Worm (Caenorhabditis elegans) whole organism, young adult: Measurements from ENCODE around the gene T28F12.1.
A peak's percentile ranks its signal among the peaks of the same experiment; 100 is the strongest.

ENCODE experiments used
- B0019.2 ChIP-seq: fragments of 200-800 bp; sonication (Bioruptor generic); conservative IDR thresholded peaks from 2 replicates; pipeline ENCODE4 v1.3.6; 2022; ENCODE audit warnings: missing genetic modification reagents, missing genetic modification characterization, missing compliant biosample characterization
- B0261.1 ChIP-seq: sonication (generic microtip); optimal IDR thresholded peaks from 2 replicates; lab custom pipeline; 2016; ENCODE audit warnings: mild to moderate bottlenecking, missing genetic modification characterization, moderate library complexity, missing compliant biosample characterization
- B0336.3 ChIP-seq: fragments of 200-800 bp; sonication (Bioruptor generic); IDR thresholded peaks from 2 replicates; pipeline ENCODE4 v1.3.6; 2022; ENCODE audit warnings: missing genetic modification characterization, missing compliant biosample characterization
- F10E7.11 ChIP-seq: sonication (generic microtip); optimal IDR thresholded peaks from 2 replicates; lab custom pipeline; 2017; ENCODE audit warnings: mild to moderate bottlenecking, missing genetic modification characterization, moderate library complexity, missing compliant biosample characterization
- F57C9.4 ChIP-seq: sonication (generic microtip); optimal IDR thresholded peaks from 2 replicates; lab custom pipeline; 2017; ENCODE audit warnings: mild to moderate bottlenecking, missing genetic modification characterization, missing compliant biosample characterization
- K11D2.4 ChIP-seq: fragments of 200-800 bp; sonication (Bioruptor generic); IDR thresholded peaks from 2 replicates; pipeline ENCODE4 v1.3.6; 2022; ENCODE audit warnings: missing genetic modification reagents, missing genetic modification characterization, missing compliant biosample characterization
- K12H6.12 ChIP-seq: fragments of 200-800 bp; sonication (Bioruptor generic); optimal IDR thresholded peaks from 2 replicates; lab custom pipeline; 2018; ENCODE audit warnings: mild to moderate bottlenecking, missing genetic modification characterization, missing compliant biosample characterization
- Y53G8AR.9 ChIP-seq: fragments of 200-800 bp; sonication (Bioruptor generic); conservative IDR thresholded peaks from 2 replicates; pipeline ENCODE4 v1.3.6; 2022; ENCODE audit warnings: missing genetic modification reagents, missing genetic modification characterization, missing compliant biosample characterization
- Y56A3A.18 ChIP-seq: fragments of 200-800 bp; sonication (Bioruptor generic); IDR thresholded peaks from 2 replicates; pipeline ENCODE4 v1.3.6; 2022; ENCODE audit warnings: missing genetic modification reagents, missing genetic modification characterization, missing compliant biosample characterization
- Y79H2A.3 ChIP-seq: fragments of 200-800 bp; sonication (Bioruptor generic); conservative IDR thresholded peaks from 2 replicates; pipeline ENCODE4 v1.3.6; 2022; ENCODE audit warnings: missing genetic modification reagents, missing genetic modification characterization, missing compliant biosample characterization
- bed-1 ChIP-seq: fragments of 200-800 bp; sonication (Bioruptor generic); IDR thresholded peaks from 2 replicates; pipeline ENCODE4 v1.3.6; 2022; ENCODE audit warnings: missing genetic modification reagents, missing genetic modification characterization, missing compliant biosample characterization
- cebp-1 ChIP-seq, 2 experiments: fragments of 200-800 bp in 1 of 2; sonication (Bioruptor generic) in 1 of 2; sonication (generic microtip) in 1 of 2; IDR thresholded peaks in 1 of 2; optimal IDR thresholded peaks in 1 of 2; 2 replicates each; pipeline versions ENCODE4 v1.3.6 to Lab custom; 2017 to 2022; ENCODE audit warnings: missing compliant biosample characterization in 2 of 2, missing genetic modification characterization in 2 of 2, mild to moderate bottlenecking in 1 of 2, missing genetic modification reagents in 1 of 2, moderate library complexity in 1 of 2
- cebp-2 ChIP-seq: fragments of 200-800 bp; sonication (Bioruptor generic); IDR thresholded peaks from 2 replicates; pipeline ENCODE4 v1.3.6; 2022; ENCODE audit warnings: missing genetic modification characterization, missing compliant biosample characterization
- ceh-27 ChIP-seq: fragments of 200-800 bp; sonication (Bioruptor generic); optimal IDR thresholded peaks from 2 replicates; lab custom pipeline; 2018; ENCODE audit warnings: mild to moderate bottlenecking, missing genetic modification characterization, moderate library complexity, missing compliant biosample characterization
- dox-1 ChIP-seq: fragments of 200-800 bp; sonication (Bioruptor generic); IDR thresholded peaks from 2 replicates; pipeline ENCODE4 v1.3.6; 2022; ENCODE audit warnings: missing genetic modification reagents, missing genetic modification characterization, missing compliant biosample characterization
- dpff-1 ChIP-seq: sonication (generic microtip); optimal IDR thresholded peaks from 2 replicates; lab custom pipeline; 2017; ENCODE audit warnings: mild to moderate bottlenecking, missing genetic modification characterization, missing compliant biosample characterization
- efl-1 ChIP-seq: fragments of 150-350 bp; optimal IDR thresholded peaks from 2 replicates; lab custom pipeline; 2014; ENCODE audit warnings: missing biosample characterization, missing genetic modification reagents, missing genetic modification characterization
- egl-18 ChIP-seq: fragments of 200-800 bp; sonication (Bioruptor generic); IDR thresholded peaks from 2 replicates; pipeline ENCODE4 v1.3.6; 2022; ENCODE audit warnings: missing genetic modification reagents, missing genetic modification characterization, missing compliant biosample characterization
- egl-44 ChIP-seq: fragments of 200-800 bp; sonication (Bioruptor generic); IDR thresholded peaks from 2 replicates; pipeline ENCODE4 v1.3.6; 2022; ENCODE audit warnings: missing genetic modification reagents, missing genetic modification characterization, missing compliant biosample characterization
- egrh-3 ChIP-seq: fragments of 200-800 bp; sonication (Bioruptor generic); IDR thresholded peaks from 2 replicates; pipeline ENCODE4 v1.3.6; 2022; ENCODE audit warnings: missing genetic modification reagents, missing genetic modification characterization, missing compliant biosample characterization
- fkh-3 ChIP-seq: sonication (generic microtip); optimal IDR thresholded peaks from 2 replicates; lab custom pipeline; 2016; ENCODE audit warnings: mild to moderate bottlenecking, missing genetic modification characterization, missing compliant biosample characterization
- him-1 ChIP-seq: sonication (generic microtip); optimal IDR thresholded peaks from 2 replicates; lab custom pipeline; 2016; ENCODE audit warnings: missing genotype, missing genetic modification reagents, missing genetic modification characterization, missing compliant biosample characterization
- hmg-1.2 ChIP-seq: fragments of 200-800 bp; sonication (Bioruptor generic); IDR thresholded peaks from 2 replicates; pipeline ENCODE4 v1.3.6; 2022; ENCODE audit warnings: missing genetic modification reagents, missing genetic modification characterization, missing compliant biosample characterization
- let-607 ChIP-seq, 2 experiments: fragments of 200-800 bp in 1 of 2; sonication (Bioruptor generic) in 1 of 2; sonication (generic microtip) in 1 of 2; optimal IDR thresholded peaks; 2 replicates each; lab custom pipeline; 2016 to 2018; ENCODE audit warnings: mild to moderate bottlenecking in 2 of 2, missing compliant biosample characterization in 2 of 2, missing genetic modification characterization in 2 of 2, moderate library complexity in 2 of 2, missing genotype in 1 of 2
- lin-26 ChIP-seq: fragments of 200-800 bp; sonication (Bioruptor generic); IDR thresholded peaks from 2 replicates; pipeline ENCODE4 v1.3.6; 2022; ENCODE audit warnings: missing genetic modification reagents, missing genetic modification characterization, missing compliant biosample characterization
- lsl-1 ChIP-seq: fragments of 200-800 bp; sonication (Bioruptor generic); optimal IDR thresholded peaks from 2 replicates; lab custom pipeline; 2018; ENCODE audit warnings: mild to moderate bottlenecking, missing genetic modification characterization, moderate library complexity, missing compliant biosample characterization
- madf-6 ChIP-seq: fragments of 200-800 bp; sonication (Bioruptor generic); IDR thresholded peaks from 2 replicates; pipeline ENCODE4 v1.3.6; 2022; ENCODE audit warnings: missing genetic modification reagents, missing genetic modification characterization, missing compliant biosample characterization
- mcd-1 ChIP-seq: fragments of 200-800 bp; sonication (Bioruptor generic); IDR thresholded peaks from 2 replicates; pipeline ENCODE4 v1.3.6; 2022; ENCODE audit warnings: missing genetic modification reagents, missing genetic modification characterization, missing compliant biosample characterization
- nfyb-1 ChIP-seq: fragments of 200-800 bp; sonication (Bioruptor generic); IDR thresholded peaks from 2 replicates; pipeline ENCODE4 v1.3.6; 2022; ENCODE audit warnings: missing genetic modification reagents, missing genetic modification characterization, missing compliant biosample characterization
- nhr-120 ChIP-seq: fragments of 200-800 bp; sonication (Bioruptor generic); IDR thresholded peaks from 2 replicates; pipeline ENCODE4 v1.3.6; 2022; ENCODE audit warnings: missing genetic modification characterization, missing compliant biosample characterization
- nhr-27 ChIP-seq: fragments of 200-800 bp; sonication (Bioruptor generic); optimal IDR thresholded peaks from 2 replicates; lab custom pipeline; 2018; ENCODE audit warnings: mild to moderate bottlenecking, missing genetic modification characterization, moderate library complexity, missing compliant biosample characterization
- nhr-80 ChIP-seq: sonication (generic microtip); optimal IDR thresholded peaks from 2 replicates; lab custom pipeline; 2016; ENCODE audit warnings: missing genetic modification characterization, missing compliant biosample characterization
- rpc-1 ChIP-seq, 2 experiments: fragments of 150-350 bp in 1 of 2; sonication (generic microtip) in 1 of 2; optimal IDR thresholded peaks; 2 replicates each; lab custom pipeline; 2014 to 2018; ENCODE audit warnings: missing biosample characterization in 1 of 2, missing genetic modification characterization in 1 of 2, missing genetic modification reagents in 1 of 2, missing genotype in 1 of 2
- sptf-2 ChIP-seq: fragments of 200-800 bp; sonication (Bioruptor generic); optimal IDR thresholded peaks from 2 replicates; lab custom pipeline; 2018; ENCODE audit warnings: mild to moderate bottlenecking, missing genetic modification characterization, missing compliant biosample characterization
- tbp1 ChIP-seq: fragments of 200-800 bp; sonication (Bioruptor generic); optimal IDR thresholded peaks from 2 replicates; lab custom pipeline; 2018; ENCODE audit warnings: mild to moderate bottlenecking, missing genetic modification characterization, missing compliant biosample characterization
- tbx-9 ChIP-seq: sonication (generic microtip); optimal IDR thresholded peaks from 2 replicates; lab custom pipeline; 2016; ENCODE audit warnings: borderline replicate concordance, missing genetic modification characterization, inconsistent platforms, missing compliant biosample characterization
- zfh-2 ChIP-seq: fragments of 200-800 bp; sonication (Bioruptor generic); conservative IDR thresholded peaks from 2 replicates; pipeline ENCODE4 v1.3.6; 2022; ENCODE audit warnings: missing genetic modification reagents, missing genetic modification characterization, missing compliant biosample characterization
- ztf-18 ChIP-seq: sonication (generic microtip); optimal IDR thresholded peaks from 2 replicates; lab custom pipeline; 2016; ENCODE audit warnings: missing genotype, mild to moderate bottlenecking, missing genetic modification characterization, missing compliant biosample characterization
- ztf-22 ChIP-seq: fragments of 200-800 bp; sonication (Bioruptor generic); optimal IDR thresholded peaks from 2 replicates; lab custom pipeline; 2018; ENCODE audit warnings: mild to moderate bottlenecking, missing genetic modification characterization, moderate library complexity, missing compliant biosample characterization
- ztf-25 ChIP-seq: fragments of 200-800 bp; sonication (Bioruptor generic); IDR thresholded peaks from 2 replicates; pipeline ENCODE4 v1.3.6; 2022; ENCODE audit warnings: missing genetic modification reagents, missing genetic modification characterization, missing compliant biosample characterization
- ztf-26 ChIP-seq: sonication (generic microtip); optimal IDR thresholded peaks from 2 replicates; lab custom pipeline; 2017; ENCODE audit warnings: missing genetic modification characterization, missing compliant biosample characterization
- ztf-28 ChIP-seq: fragments of 200-800 bp; sonication (Bioruptor generic); IDR thresholded peaks from 2 replicates; pipeline ENCODE4 v1.3.6; 2022; ENCODE audit warnings: missing genetic modification reagents, missing genetic modification characterization, missing compliant biosample characterization

Gene T28F12.1

ce11 chrV:4491273-4492094 is 21.3 kb upstream of the T28F12.1 start (continued):
- TF ChIP-seq nfyb-1 (GFP tag; lab: Robert Waterston, UW) (0 out of 2 replicates have a peak, but pooled peaks have one; percentile 43), efl-1 (GFP tag; lab: Kevin White, UChicago) (no peak), ztf-28 (GFP tag; lab: Robert Waterston, UW) (no peak), Y56A3A.18 (no peak), F10E7.11 (tag; lab: Kevin White, UChicago) (no peak), F57C9.4 (no peak), B0261.1 (no peak), rpc-1 (optimal IDR thresholded peaks at IDR 0.05; lab: Kevin White, UChicago) (no peak), rpc-1 (tag; optimal IDR thresholded peaks at IDR 0.05; lab: Kevin White, UChicago) (no peak), him-1 (tag; lab: Kevin White, UChicago) (no peak), madf-6 (GFP tag; lab: Robert Waterston, UW) (no peak), ztf-22 (GFP tag; lab: Kevin White, UChicago) (peak; percentile 28), sptf-2 (GFP tag; lab: Kevin White, UChicago) (no peak), egl-44 (GFP tag; lab: Robert Waterston, UW) (no peak), let-607 (tag; optimal IDR thresholded peaks at IDR 0.05; lab: Kevin White, UChicago) (peak; percentile 40 to 84), tbp1 (no peak), K12H6.12 (tag; lab: Kevin White, UChicago) (peak; percentile 7), tbx-9 (tag; lab: Kevin White, UChicago) (no peak), nhr-27 (tag; lab: Kevin White, UChicago) (no peak), ztf-26 (no peak), hmg-1.2 (GFP tag; lab: Robert Waterston, UW) (no peak), B0019.2 (GFP tag; lab: Robert Waterston, UW) (no peak), nhr-120 (GFP tag; lab: Robert Waterston, UW) (no peak), fkh-3 (tag; lab: Kevin White, UChicago) (no peak), ztf-18 (tag; lab: Kevin White, UChicago) (no peak), K11D2.4 (no peak), lin-26 (no peak), Y79H2A.3 (no peak), ztf-25 (GFP tag; lab: Robert Waterston, UW) (0 out of 2 replicates have a peak, but pooled peaks have one; percentile 59), lsl-1 (GFP tag; lab: Kevin White, UChicago) (no peak), Y53G8AR.9 (no peak), bed-1 (GFP tag; lab: Robert Waterston, UW) (no peak), dpff-1 (tag; lab: Kevin White, UChicago) (no peak), egl-18 (GFP tag; lab: Robert Waterston, UW) (no peak)

DNA sequence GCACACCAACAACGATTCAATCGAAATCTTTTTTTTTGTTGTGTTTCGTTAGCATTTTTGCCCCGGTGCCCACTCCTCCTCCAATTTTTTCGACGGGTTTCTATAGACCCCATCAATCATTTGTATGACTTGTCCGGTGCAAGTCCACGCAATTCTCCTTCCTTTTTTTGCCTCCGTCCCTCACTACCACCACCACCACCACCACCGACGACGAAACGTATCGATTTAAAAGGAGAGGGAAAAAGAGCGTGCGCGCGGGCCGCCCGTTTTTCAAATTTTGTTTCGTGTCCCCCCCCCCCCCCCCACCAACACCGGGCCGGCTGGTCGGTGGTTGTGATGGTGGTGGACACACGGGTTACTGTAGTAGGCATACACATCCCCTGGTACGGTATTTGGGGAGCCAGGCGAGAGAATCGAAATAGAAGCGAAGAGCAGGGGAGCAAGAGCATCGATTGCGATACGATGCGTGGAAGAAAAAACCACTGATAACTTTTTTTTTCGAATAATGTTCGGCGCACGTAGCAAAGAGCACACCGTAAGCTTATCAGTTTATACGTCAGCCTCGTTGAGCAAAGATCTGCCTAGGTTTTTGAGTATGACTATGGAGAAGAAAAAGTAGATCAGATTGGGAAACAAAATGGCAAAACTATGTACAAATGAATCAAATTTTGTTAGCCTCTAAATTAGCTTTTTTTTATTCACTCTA is 17.6 kb upstream of the T28F12.1 start:
- no peak for TF ChIP-seq ceh-27
- peak; percentile 58 for TF ChIP-seq dox-1 (GFP tag; lab: Robert Waterston, UW)
- TF ChIP-seq zfh-2 (GFP tag; lab: Robert Waterston, UW), result peak; percentile 92
- TF ChIP-seq mcd-1, result peak; percentile 26; the same call in 1 of the 2 replicates
- no peak for TF ChIP-seq cebp-1 (GFP tag; IDR thresholded peaks at IDR 0.05; lab: Robert Waterston, UW)
- peak; percentile 37 for TF ChIP-seq cebp-1 (tag; optimal IDR thresholded peaks at IDR 0.05; lab: Kevin White, UChicago)
- no peak for TF ChIP-seq ztf-26
- TF ChIP-seq nhr-80 (tag; lab: Kevin White, UChicago), result peak; percentile 71
- no peak for TF ChIP-seq madf-6 (GFP tag; lab: Robert Waterston, UW)
- 0 out of 2 replicates have a peak, but pooled peaks have one; percentile 32 for TF ChIP-seq egl-44 (GFP tag; lab: Robert Waterston, UW)
- TF ChIP-seq cebp-2 (GFP tag; lab: Robert Waterston, UW), result 0 out of 2 replicates have a peak, but pooled peaks have one; percentile 20
- TF ChIP-seq egrh-3 (GFP tag; lab: Robert Waterston, UW), result peak; percentile 70; the same call in 1 of the 2 replicates
- TF ChIP-seq B0336.3 (GFP tag; lab: Robert Waterston, UW), result peak; percentile 27; the same call in 1 of the 2 replicates
- TF ChIP-seq let-607 (tag; optimal IDR thresholded peaks at IDR 0.05; lab: Kevin White, UChicago), result peak in 1 of 2 experiments; percentile 64
